Fruit fly (Drosophila melanogaster) whole organism, adult: ENCODE results near the gene CG32432.

Experiments
- CG12768 ChIP-seq: fragments of 200-800 bp; sonication (Bioruptor generic); optimal IDR thresholded peaks from 2 replicates; lab custom pipeline; 2017; ENCODE audit warnings: missing biosample characterization, missing genetic modification characterization, mild to moderate bottlenecking, moderate library complexity, missing genetic modification reagents
- Hr96 ChIP-seq: fragments of 200-800 bp; sonication (Bioruptor generic); optimal IDR thresholded peaks from 2 replicates; lab custom pipeline; 2016; ENCODE audit warnings: missing biosample characterization, missing genetic modification characterization
- Mnt ChIP-seq: fragments of 200-800 bp; sonication (Bioruptor generic); optimal IDR thresholded peaks from 2 replicates; lab custom pipeline; 2016; ENCODE audit warnings: missing biosample characterization, mild to moderate bottlenecking, missing genetic modification characterization
- ovo ChIP-seq: fragments of 200-800 bp; sonication (Bioruptor generic); optimal IDR thresholded peaks from 2 replicates; lab custom pipeline; 2016; ENCODE audit warnings: missing biosample characterization, missing genetic modification characterization

DNA sequence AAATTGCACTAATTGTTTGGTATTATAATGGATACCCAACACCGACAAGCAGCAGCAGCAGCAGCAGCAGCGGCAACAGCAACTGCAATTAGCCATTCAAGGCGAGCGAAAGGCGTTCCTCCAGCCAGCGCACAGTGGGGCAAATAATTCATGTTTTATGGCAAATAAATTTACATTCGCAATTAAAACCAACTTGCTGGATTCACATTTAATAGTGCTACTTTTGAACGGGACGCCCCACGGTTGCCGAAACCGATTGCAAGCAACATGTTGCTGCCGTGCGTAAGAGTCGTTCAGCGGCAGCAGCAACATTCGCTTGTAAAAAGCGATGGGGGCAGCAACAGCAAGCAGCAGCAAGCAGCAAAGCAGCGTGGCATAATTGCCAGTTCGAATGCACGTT lies 48.7 kb upstream of the CG32432 start:
- TF ChIP-seq Mnt (GFP tag; lab: Kevin White, UChicago) = no peak
- TF ChIP-seq ovo = no peak
- no peak for TF ChIP-seq Hr96 (GFP tag; lab: Kevin White, UChicago)
- TF ChIP-seq CG12768 = no peak
